Worm (Caenorhabditis elegans) whole organism, late embryonic: ENCODE results near the gene dgtr-1.

Source experiments
- F13H6.1 ChIP-seq: sonication (generic microtip); optimal IDR thresholded peaks from 2 replicates; lab custom pipeline; 2016; ENCODE audit warnings: missing genetic modification characterization, missing compliant biosample characterization
- T23F11.4 ChIP-seq: fragments of 200-800 bp; sonication (Bioruptor generic); optimal IDR thresholded peaks from 2 replicates; lab custom pipeline; 2018; ENCODE audit warnings: mild to moderate bottlenecking, missing genetic modification characterization, missing compliant biosample characterization
- ahr-1 ChIP-seq: sonication (generic microtip); optimal IDR thresholded peaks from 2 replicates; lab custom pipeline; 2016; ENCODE audit warnings: missing genetic modification characterization, missing compliant biosample characterization
- ceh-14 ChIP-seq: sonication (generic microtip); optimal IDR thresholded peaks from 2 replicates; lab custom pipeline; 2016; ENCODE audit warnings: missing genotype, missing genetic modification characterization, missing compliant biosample characterization
- ceh-18 ChIP-seq: sonication (generic microtip); optimal IDR thresholded peaks from 2 replicates; lab custom pipeline; 2016; ENCODE audit warnings: missing genetic modification characterization, missing compliant biosample characterization
- ceh-19 ChIP-seq: fragments of 200-800 bp; sonication (Bioruptor generic); optimal IDR thresholded peaks from 2 replicates; lab custom pipeline; 2018; ENCODE audit warnings: mild to moderate bottlenecking, missing genetic modification characterization, missing compliant biosample characterization
- ceh-2 ChIP-seq: sonication (generic microtip); optimal IDR thresholded peaks from 2 replicates; lab custom pipeline; 2016; ENCODE audit warnings: missing genotype, missing genetic modification characterization, missing compliant biosample characterization
- ceh-24 ChIP-seq: sonication (generic microtip); optimal IDR thresholded peaks from 2 replicates; lab custom pipeline; 2016; ENCODE audit warnings: mild to moderate bottlenecking, missing genetic modification characterization, missing compliant biosample characterization
- ceh-31 ChIP-seq: sonication (generic microtip); optimal IDR thresholded peaks from 2 replicates; lab custom pipeline; 2016; ENCODE audit warnings: missing genetic modification characterization, missing compliant biosample characterization
- ceh-34 ChIP-seq: sonication (generic microtip); optimal IDR thresholded peaks from 2 replicates; lab custom pipeline; 2016; ENCODE audit warnings: mild to moderate bottlenecking, missing genetic modification characterization, missing compliant biosample characterization
- ceh-6 ChIP-seq: fragments of 200-800 bp; sonication (Bioruptor generic); optimal IDR thresholded peaks from 2 replicates; lab custom pipeline; 2018; ENCODE audit warnings: mild to moderate bottlenecking, missing genetic modification characterization, missing compliant biosample characterization
- ceh-9 ChIP-seq: sonication (generic microtip); optimal IDR thresholded peaks from 2 replicates; lab custom pipeline; 2016; ENCODE audit warnings: mild to moderate bottlenecking, missing genetic modification characterization, inconsistent platforms, missing compliant biosample characterization
- dmd-4 ChIP-seq: sonication (generic microtip); optimal IDR thresholded peaks from 2 replicates; lab custom pipeline; 2016; ENCODE audit warnings: borderline replicate concordance, missing genetic modification characterization, missing compliant biosample characterization
- dve-1 ChIP-seq: sonication (generic microtip); optimal IDR thresholded peaks from 2 replicates; lab custom pipeline; 2017; ENCODE audit warnings: antibody characterized with exemption, mild to moderate bottlenecking, missing genetic modification characterization, missing compliant biosample characterization
- fkh-6 ChIP-seq: sonication (generic microtip); optimal IDR thresholded peaks from 2 replicates; lab custom pipeline; 2016; ENCODE audit warnings: missing genetic modification characterization, missing compliant biosample characterization
- gmeb-2 ChIP-seq: sonication (generic microtip); optimal IDR thresholded peaks from 2 replicates; lab custom pipeline; 2016; ENCODE audit warnings: missing genetic modification characterization, inconsistent platforms, missing compliant biosample characterization
- hlh-13 ChIP-seq: fragments of 200-800 bp; sonication (Bioruptor generic); optimal IDR thresholded peaks from 2 replicates; lab custom pipeline; 2018; ENCODE audit warnings: mild to moderate bottlenecking, missing genetic modification characterization, missing compliant biosample characterization
- hlh-15 ChIP-seq: sonication (generic microtip); optimal IDR thresholded peaks from 2 replicates; lab custom pipeline; 2016; ENCODE audit warnings: missing genetic modification characterization, missing compliant biosample characterization
- hlh-8 ChIP-seq: sonication (generic microtip); optimal IDR thresholded peaks from 2 replicates; lab custom pipeline; 2016; ENCODE audit warnings: missing genotype, missing genetic modification characterization, missing compliant biosample characterization
- lim-6 ChIP-seq: sonication (generic microtip); optimal IDR thresholded peaks from 2 replicates; lab custom pipeline; 2016; ENCODE audit warnings: missing genetic modification characterization, missing compliant biosample characterization
- madf-2 ChIP-seq: sonication (generic microtip); optimal IDR thresholded peaks from 2 replicates; lab custom pipeline; 2017; ENCODE audit warnings: missing genetic modification characterization, missing compliant biosample characterization
- nfya-1 ChIP-seq: sonication (generic microtip); optimal IDR thresholded peaks from 2 replicates; lab custom pipeline; 2017; ENCODE audit warnings: missing genetic modification characterization, mild to moderate bottlenecking, missing compliant biosample characterization, antibody characterized with exemption, moderate library complexity
- nhr-11 ChIP-seq: fragments of 150-350 bp; optimal IDR thresholded peaks from 2 replicates; lab custom pipeline; 2014; ENCODE audit warnings: missing biosample characterization, missing genetic modification characterization
- nhr-232 ChIP-seq: sonication (generic microtip); optimal IDR thresholded peaks from 2 replicates; lab custom pipeline; 2016; ENCODE audit warnings: missing genetic modification characterization, missing compliant biosample characterization
- npax-4 ChIP-seq: sonication (generic microtip); optimal IDR thresholded peaks from 2 replicates; lab custom pipeline; 2016; ENCODE audit warnings: missing genetic modification characterization, missing compliant biosample characterization
- odd-2 ChIP-seq: sonication (generic microtip); optimal IDR thresholded peaks from 2 replicates; lab custom pipeline; 2017; ENCODE audit warnings: antibody characterized with exemption, mild to moderate bottlenecking, missing genetic modification characterization, missing compliant biosample characterization
- pag-3 ChIP-seq: sonication (generic microtip); optimal IDR thresholded peaks from 2 replicates; lab custom pipeline; 2016; ENCODE audit warnings: missing compliant biosample characterization, missing genetic modification characterization, borderline replicate concordance
- pat-9 ChIP-seq: fragments of 200-800 bp; sonication (Bioruptor generic); optimal IDR thresholded peaks from 2 replicates; lab custom pipeline; 2018; ENCODE audit warnings: mild to moderate bottlenecking, missing genetic modification characterization, moderate library complexity, missing compliant biosample characterization
- pax-1 ChIP-seq: fragments of 150-350 bp; optimal IDR thresholded peaks from 2 replicates; lab custom pipeline; 2014; ENCODE audit warnings: missing biosample characterization, missing genetic modification characterization
- pros-1 ChIP-seq: fragments of 150-350 bp; optimal IDR thresholded peaks from 2 replicates; lab custom pipeline; 2014; ENCODE audit warnings: missing biosample characterization, missing genetic modification reagents, missing genetic modification characterization
- ref-2 ChIP-seq: sonication (generic microtip); optimal IDR thresholded peaks from 2 replicates; lab custom pipeline; 2016; ENCODE audit warnings: missing genetic modification characterization, missing compliant biosample characterization
- rnt-1 ChIP-seq: sonication (generic microtip); optimal IDR thresholded peaks from 2 replicates; lab custom pipeline; 2016; ENCODE audit warnings: missing genetic modification characterization, missing compliant biosample characterization
- sox-2 ChIP-seq: fragments of 200-800 bp; sonication (Bioruptor generic); IDR thresholded peaks from 2 replicates; pipeline ENCODE4 v1.3.6; 2022; ENCODE audit warnings: missing genetic modification reagents, missing genetic modification characterization, missing compliant biosample characterization
- sox-4 ChIP-seq: sonication (generic microtip); optimal IDR thresholded peaks from 2 replicates; lab custom pipeline; 2017; ENCODE audit warnings: mild to moderate bottlenecking, missing genetic modification characterization, inconsistent platforms, missing compliant biosample characterization
- syd-9 ChIP-seq: sonication (generic microtip); optimal IDR thresholded peaks from 2 replicates; lab custom pipeline; 2016; ENCODE audit warnings: mild to moderate bottlenecking, missing genetic modification characterization, moderate library complexity, missing compliant biosample characterization
- tbx-2 ChIP-seq: sonication (generic microtip); optimal IDR thresholded peaks from 2 replicates; lab custom pipeline; 2016; ENCODE audit warnings: missing genetic modification characterization, missing compliant biosample characterization
- tbx-7 ChIP-seq: sonication (generic microtip); optimal IDR thresholded peaks from 2 replicates; lab custom pipeline; 2016; ENCODE audit warnings: missing genotype, missing genetic modification characterization, missing compliant biosample characterization
- unc-42 ChIP-seq: sonication (generic microtip); optimal IDR thresholded peaks from 2 replicates; lab custom pipeline; 2016; ENCODE audit warnings: missing genotype, missing genetic modification characterization, missing compliant biosample characterization
- unc-55 ChIP-seq: sonication (generic microtip); optimal IDR thresholded peaks from 2 replicates; lab custom pipeline; 2017; ENCODE audit warnings: missing biosample characterization, missing genetic modification reagents, missing genetic modification characterization
- unc-86 ChIP-seq: sonication (generic microtip); optimal IDR thresholded peaks from 2 replicates; lab custom pipeline; 2016; ENCODE audit warnings: missing genetic modification characterization, missing compliant biosample characterization
- zip-5 ChIP-seq: sonication (generic microtip); optimal IDR thresholded peaks from 2 replicates; lab custom pipeline; 2016; ENCODE audit warnings: missing genetic modification characterization, missing compliant biosample characterization
- ztf-16 ChIP-seq: sonication (generic microtip); optimal IDR thresholded peaks from 2 replicates; lab custom pipeline; 2017; ENCODE audit warnings: missing genetic modification characterization, missing compliant biosample characterization

dgtr-1 gene

DNA sequence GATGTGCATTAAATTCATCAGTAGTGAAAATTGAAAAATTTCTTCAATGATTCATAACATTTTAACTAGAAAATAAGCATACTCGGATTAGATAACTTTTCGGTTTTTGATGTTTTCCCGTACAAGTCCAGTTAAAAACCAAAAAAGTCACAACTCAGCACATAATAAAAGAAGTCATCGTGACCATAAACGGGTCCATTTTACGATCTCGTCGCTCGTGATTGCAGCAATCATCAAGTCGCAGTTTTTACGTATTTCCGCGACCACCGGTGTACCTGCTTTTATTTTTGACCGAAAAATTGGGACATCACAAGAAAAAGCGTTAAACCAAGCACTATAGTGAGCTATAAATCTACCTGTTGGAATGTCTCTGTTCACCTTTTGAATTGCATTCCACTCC is 35.7 kb upstream of the dgtr-1 start:
- TF ChIP-seq fkh-6 (tag; lab: Kevin White, UChicago) (no peak), dve-1 (tag; lab: Kevin White, UChicago) (no peak), sox-4 (tag; lab: Kevin White, UChicago) (no peak), ztf-16 (tag; lab: Kevin White, UChicago) (no peak), ceh-31 (tag; lab: Kevin White, UChicago) (no peak), ceh-9 (tag; lab: Kevin White, UChicago) (no peak), nhr-232 (no peak), madf-2 (tag; lab: Kevin White, UChicago) (no peak), nhr-11 (no peak), odd-2 (tag; lab: Kevin White, UChicago) (no peak), unc-86 (no peak), rnt-1 (no peak), pros-1 (no peak)
- TF ChIP-seq, all 69 proteins: peak for 0

DNA sequence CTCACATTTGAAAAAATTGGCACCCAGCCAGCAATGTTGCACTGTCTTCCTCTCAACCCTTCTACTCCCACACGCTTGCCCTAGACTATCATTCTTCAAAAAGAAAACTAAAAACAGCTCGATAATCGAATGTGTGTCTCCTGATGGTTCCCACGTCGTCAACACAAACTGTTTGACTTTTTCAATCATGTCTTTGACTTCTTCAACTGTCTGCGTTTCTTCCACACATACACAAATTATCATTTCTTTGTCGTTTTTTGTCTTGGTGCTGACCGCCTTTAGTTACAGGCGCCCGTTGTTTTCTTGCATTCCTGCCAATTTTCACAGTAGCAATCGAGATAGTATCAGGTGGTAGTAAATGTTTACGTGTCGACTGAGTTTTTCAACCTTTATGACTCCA is 34.3 kb upstream of the dgtr-1 start:
- TF ChIP-seq pag-3 (tag; lab: Kevin White, UChicago) (no peak), ceh-6 (no peak), madf-2 (tag; lab: Kevin White, UChicago) (no peak)

DNA sequence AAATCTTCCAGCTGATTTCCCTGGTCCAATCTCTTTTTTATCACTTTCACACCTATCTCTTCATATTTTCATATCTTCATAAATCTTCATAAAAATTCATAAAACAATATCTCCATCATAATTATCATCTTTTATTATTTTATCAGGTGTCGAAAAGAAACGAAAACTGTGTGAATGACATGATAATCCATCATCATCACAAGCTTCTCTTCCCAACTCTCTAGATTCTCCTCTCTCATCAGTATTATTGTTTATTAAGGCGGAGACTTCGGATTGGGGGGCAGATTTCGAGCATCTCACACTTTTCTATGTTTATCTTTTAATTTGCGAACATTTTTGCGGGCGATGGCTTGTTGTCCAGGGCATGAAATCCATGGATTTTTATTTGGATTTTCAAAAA is 32.7 kb upstream of the dgtr-1 start:
- TF ChIP-seq unc-55 (GFP tag; lab: Kevin White, UChicago): peak; percentile 73
- no peak for TF ChIP-seq unc-42

DNA sequence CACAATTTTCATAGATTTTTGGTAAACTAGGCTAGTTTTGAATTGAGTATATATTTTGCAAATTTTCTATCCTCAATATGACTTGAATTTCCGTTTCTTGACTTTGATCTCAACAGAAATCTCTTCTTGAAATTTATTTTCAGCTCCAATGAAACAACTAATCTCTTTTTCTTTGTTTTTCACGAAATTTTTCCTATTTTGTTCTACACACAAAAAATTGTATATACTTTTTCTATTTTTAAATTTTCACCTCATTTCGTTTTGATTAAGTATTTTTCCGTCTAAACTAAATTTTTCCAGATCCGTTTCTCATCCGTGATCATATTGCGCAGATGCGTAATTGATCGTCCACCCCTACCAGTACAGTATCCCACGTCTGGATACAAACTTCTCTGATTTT is 32.1 kb upstream of the dgtr-1 start, which contains the start of gene unc-83:
TSS of gene unc-83 (plus strand) at position 301 of the 400 bp plus-strand sequence.
- TF ChIP-seq hlh-15 (tag; lab: Kevin White, UChicago) (no peak), rnt-1 (no peak), ceh-24 (tag; lab: Kevin White, UChicago) (no peak), nhr-11 (no peak), pat-9 (tag; lab: Kevin White, UChicago) (no peak), syd-9 (tag; lab: Kevin White, UChicago) (no peak), ceh-2 (tag; lab: Kevin White, UChicago) (no peak)
- TF ChIP-seq, all 69 proteins: peak for 0

DNA sequence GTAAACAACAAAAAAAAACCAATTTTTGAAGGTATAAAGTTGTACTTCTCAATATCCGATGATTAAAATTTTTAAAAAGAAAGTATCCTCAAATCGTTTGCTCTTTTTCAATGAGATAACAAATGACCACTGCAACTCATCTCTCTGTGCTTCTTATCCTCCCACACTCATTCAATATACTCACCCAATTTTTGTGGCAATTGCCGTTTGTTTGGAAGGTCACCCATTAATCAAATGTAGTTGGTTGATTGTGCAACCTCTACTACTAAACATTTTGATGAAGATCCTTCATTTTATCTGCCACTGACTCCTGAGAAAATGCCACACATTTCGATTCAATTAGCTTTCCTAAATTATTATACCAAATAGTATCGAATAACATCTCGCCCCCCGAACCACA is 29.2 kb upstream of the dgtr-1 start:
- TF ChIP-seq zip-5: no peak
- TF ChIP-seq ceh-19 (GFP tag; lab: Kevin White, UChicago): peak; percentile 45
- TF ChIP-seq, all 69 proteins: peak for 1

DNA sequence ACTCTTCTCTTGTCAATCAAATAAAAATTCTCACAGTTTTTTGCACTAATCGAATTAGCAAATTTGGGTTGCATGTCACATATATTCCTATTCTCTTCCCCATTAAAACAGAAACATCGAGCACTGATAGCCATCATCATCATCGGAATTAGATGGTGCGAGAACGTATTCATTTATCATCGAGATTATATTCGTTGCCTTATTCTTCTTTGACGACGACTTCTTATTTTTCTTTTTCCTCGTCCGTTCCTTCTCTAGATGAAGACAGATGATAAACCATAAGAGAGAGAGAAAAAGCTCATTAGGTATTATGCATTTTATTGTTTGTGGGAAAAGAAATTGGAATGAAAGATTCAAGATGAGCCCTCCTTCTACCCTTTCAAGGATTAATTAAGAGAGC is 25.7 kb upstream of the dgtr-1 start:
- TF ChIP-seq dmd-4 (no peak), hlh-13 (GFP tag; lab: Kevin White, UChicago) (no peak), T23F11.4 (GFP tag; lab: Kevin White, UChicago) (no peak), hlh-15 (tag; lab: Kevin White, UChicago) (no peak), gmeb-2 (tag; lab: Kevin White, UChicago) (no peak), hlh-8 (tag; lab: Kevin White, UChicago) (no peak), ztf-16 (tag; lab: Kevin White, UChicago) (no peak), npax-4 (no peak)

DNA sequence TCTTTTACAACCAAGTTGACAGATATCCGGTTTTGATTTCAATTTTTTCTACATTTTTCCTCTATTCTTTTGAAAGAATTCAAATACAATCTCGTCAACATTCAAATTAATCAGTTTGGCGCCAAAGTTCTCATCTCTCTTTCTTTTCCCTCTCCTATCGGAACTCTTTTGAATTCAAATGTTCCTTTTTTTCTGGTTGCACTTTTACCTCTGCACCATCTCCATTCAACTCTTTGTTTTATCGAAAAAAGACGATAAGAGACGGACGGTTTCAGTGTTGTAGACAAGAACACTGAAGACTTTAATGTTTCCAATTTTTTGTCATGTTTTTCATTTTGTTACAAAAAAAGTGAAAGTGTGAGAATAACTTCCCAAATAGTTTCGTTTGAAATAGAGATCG is 20.9 kb upstream of the dgtr-1 start:
- TF ChIP-seq nfya-1 (tag; lab: Kevin White, UChicago) (no peak), ceh-9 (tag; lab: Kevin White, UChicago) (no peak), ahr-1 (tag; lab: Kevin White, UChicago) (no peak), ceh-14 (tag; lab: Kevin White, UChicago) (no peak), ceh-34 (tag; lab: Kevin White, UChicago) (no peak), lim-6 (tag; lab: Kevin White, UChicago) (no peak), pat-9 (tag; lab: Kevin White, UChicago) (no peak), pros-1 (no peak), F13H6.1 (tag; lab: Kevin White, UChicago) (no peak), pax-1 (tag; lab: Kevin White, UChicago) (no peak), gmeb-2 (tag; lab: Kevin White, UChicago) (no peak), ref-2 (tag; lab: Kevin White, UChicago) (no peak), tbx-2 (tag; lab: Kevin White, UChicago) (no peak), ceh-18 (no peak), unc-55 (GFP tag; lab: Kevin White, UChicago) (no peak), sox-2 (GFP tag; lab: Robert Waterston, UW) (no peak), tbx-7 (tag; lab: Kevin White, UChicago) (no peak)
